Fruit fly (Drosophila melanogaster) whole organism, pupa: ENCODE measurements around the gene CNMaR.

Experiments
- CG10348 ChIP-seq: fragments of 200-800 bp; sonication (Bioruptor generic); IDR thresholded peaks from 2 replicates; pipeline ENCODE4 v1.3.6; 2022; ENCODE audit warnings: missing biosample characterization, missing genetic modification characterization
- CG12605 ChIP-seq: fragments of 200-800 bp; sonication (Bioruptor generic); IDR thresholded peaks from 2 replicates; pipeline ENCODE4 v1.3.6; 2022; ENCODE audit warnings: missing biosample characterization, missing genetic modification characterization
- CG13204 ChIP-seq: fragments of 200-800 bp; sonication (Bioruptor generic); optimal IDR thresholded peaks from 2 replicates; lab custom pipeline; 2018; ENCODE audit warnings: missing biosample characterization, mild to moderate bottlenecking, missing genetic modification characterization, moderate library complexity
- CG14655 ChIP-seq: fragments of 200-800 bp; sonication (Bioruptor generic); optimal IDR thresholded peaks from 3 replicates; lab custom pipeline; 2017; ENCODE audit warnings: mild to moderate bottlenecking, missing biosample characterization, missing genetic modification reagents, missing genetic modification characterization
- CG15710 ChIP-seq: fragments of 200-800 bp; sonication (Bioruptor generic); optimal IDR thresholded peaks from 2 replicates; lab custom pipeline; 2018; ENCODE audit warnings: missing biosample characterization, mild to moderate bottlenecking, missing genetic modification characterization, moderate library complexity
- CG17806 ChIP-seq: fragments of 200-800 bp; sonication (Bioruptor generic); optimal IDR thresholded peaks from 2 replicates; lab custom pipeline; 2018; ENCODE audit warnings: missing biosample characterization, mild to moderate bottlenecking, missing genetic modification characterization, moderate library complexity
- CG32121 ChIP-seq: fragments of 200-800 bp; sonication (Bioruptor generic); IDR thresholded peaks from 2 replicates; pipeline ENCODE4 v1.3.6; 2022; ENCODE audit warnings: missing biosample characterization, missing genetic modification characterization
- CG34367 ChIP-seq: fragments of 200-800 bp; sonication (Bioruptor generic); optimal IDR thresholded peaks from 2 replicates; lab custom pipeline; 2018; ENCODE audit warnings: missing biosample characterization, mild to moderate bottlenecking, missing genetic modification characterization
- CG4496 ChIP-seq: fragments of 200-800 bp; sonication (Bioruptor generic); IDR thresholded peaks from 3 replicates; pipeline ENCODE4 v1.3.6; 2022; ENCODE audit warnings: missing biosample characterization, missing genetic modification characterization
- CG8159 ChIP-seq: fragments of 200-800 bp; sonication (Bioruptor generic); optimal IDR thresholded peaks from 3 replicates; lab custom pipeline; 2018; ENCODE audit warnings: missing biosample characterization, mild to moderate bottlenecking, missing genetic modification characterization, moderate library complexity
- CG8301 ChIP-seq: fragments of 200-800 bp; sonication (Bioruptor generic); optimal IDR thresholded peaks from 2 replicates; lab custom pipeline; 2018; ENCODE audit warnings: missing biosample characterization, mild to moderate bottlenecking, missing genetic modification characterization
- CG9948 ChIP-seq: fragments of 200-800 bp; sonication (Bioruptor generic); optimal IDR thresholded peaks from 2 replicates; lab custom pipeline; 2018; ENCODE audit warnings: missing biosample characterization, mild to moderate bottlenecking, missing genetic modification characterization, moderate library complexity
- D1 ChIP-seq: fragments of 200-800 bp; sonication (Bioruptor generic); optimal IDR thresholded peaks from 2 replicates; lab custom pipeline; 2018; ENCODE audit warnings: missing biosample characterization, mild to moderate bottlenecking, missing genetic modification characterization, moderate library complexity
- EcR ChIP-seq: fragments of 200-800 bp; sonication (Bioruptor generic); optimal IDR thresholded peaks from 3 replicates; lab custom pipeline; 2019; ENCODE audit warnings: missing biosample characterization, missing genetic modification characterization, mild to moderate bottlenecking, moderate library complexity, missing genetic modification reagents
- Ets98B ChIP-seq: fragments of 200-800 bp; sonication (Bioruptor generic); IDR thresholded peaks from 2 replicates; pipeline ENCODE4 v1.3.6; 2022; ENCODE audit warnings: missing biosample characterization, missing genetic modification characterization
- Pif1A ChIP-seq: fragments of 200-800 bp; sonication (Bioruptor generic); optimal IDR thresholded peaks from 3 replicates; lab custom pipeline; 2016; ENCODE audit warnings: missing biosample characterization, missing genetic modification characterization
- Pif1B ChIP-seq: fragments of 200-800 bp; sonication (Bioruptor generic); optimal IDR thresholded peaks from 3 replicates; lab custom pipeline; 2016; ENCODE audit warnings: missing biosample characterization, missing genetic modification characterization
- Snoo ChIP-seq: fragments of 200-800 bp; sonication (Bioruptor generic); optimal IDR thresholded peaks from 3 replicates; lab custom pipeline; 2017; ENCODE audit warnings: missing biosample characterization, mild to moderate bottlenecking, missing genetic modification characterization, inconsistent platforms
- fd96Ca ChIP-seq: fragments of 200-800 bp; sonication (Bioruptor generic); IDR thresholded peaks from 3 replicates; pipeline ENCODE4 v1.3.6; 2022; ENCODE audit warnings: missing biosample characterization, missing genetic modification characterization
- gl ChIP-seq: fragments of 200-800 bp; sonication (Bioruptor generic); optimal IDR thresholded peaks from 2 replicates; lab custom pipeline; 2018; ENCODE audit warnings: missing biosample characterization, mild to moderate bottlenecking, missing genetic modification characterization
- rn ChIP-seq: fragments of 200-800 bp; sonication (Bioruptor generic); IDR thresholded peaks from 2 replicates; pipeline ENCODE4 v1.3.6; 2022; ENCODE audit warnings: missing biosample characterization, missing genetic modification characterization

Gene CNMaR

DNA sequence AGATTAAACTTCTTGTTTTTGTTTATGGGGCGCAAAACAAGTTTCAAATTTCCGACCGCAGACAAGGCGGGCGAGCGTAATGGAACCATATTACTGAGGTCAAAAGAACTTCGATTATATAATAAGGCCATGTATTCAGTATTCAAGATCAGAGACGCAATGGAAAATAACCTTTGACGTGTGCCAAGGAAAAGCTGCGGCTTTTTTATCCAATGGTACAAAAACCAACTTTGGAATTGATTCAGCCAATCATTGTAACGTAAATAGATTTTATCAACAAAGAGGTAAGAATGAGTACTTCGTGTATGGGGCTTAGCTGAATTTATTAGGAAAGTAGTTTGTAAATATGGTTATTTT is 53.6 kb downstream of the CNMaR start:
- TF ChIP-seq CG17806 (tag; lab: Kevin White, UChicago) (no peak), CG15710 (no peak), CG14655 (GFP tag; lab: Kevin White, UChicago) (no peak), fd96Ca (GFP tag; lab: Robert Waterston, UW) (no peak), gl (tag; lab: Kevin White, UChicago) (no peak)

DNA sequence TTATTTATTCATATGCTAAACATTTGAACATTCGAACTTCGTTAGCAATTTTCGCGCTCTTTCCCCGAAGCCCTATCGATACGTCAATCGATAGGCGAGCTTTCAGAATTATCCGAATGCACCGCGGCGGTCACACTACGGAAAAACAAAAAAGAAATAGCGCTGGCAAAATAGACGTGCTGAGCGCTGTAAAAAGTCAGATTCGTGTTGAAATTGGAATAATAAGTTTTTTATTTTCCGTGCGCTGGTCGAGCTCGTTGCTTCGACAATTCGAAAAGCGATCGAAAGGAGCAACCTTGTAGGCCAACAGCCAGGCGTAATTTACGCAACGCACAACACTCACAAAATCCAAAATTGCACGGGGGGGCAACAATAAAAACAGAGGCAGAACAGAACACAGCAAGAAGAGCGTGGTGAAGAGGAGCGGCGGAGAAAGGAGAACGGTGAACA is 54.3 kb downstream of the CNMaR start, which contains the start of gene Ubc4:
Ubc4 (plus strand) TSS at position 144 of the 450 bp plus-strand sequence.
- TF ChIP-seq CG32121 (GFP tag; lab: Robert Waterston, UW): 0 out of 2 replicates have a peak, but pooled peaks have one; percentile 9
- peak; percentile 2 for TF ChIP-seq CG8159 (tag; lab: Kevin White, UChicago)
- no peak for TF ChIP-seq CG9948 (tag; lab: Kevin White, UChicago)
- TF ChIP-seq CG34367 (tag; lab: Kevin White, UChicago): no peak
- peak; percentile 39 for TF ChIP-seq Ets98B
- TF ChIP-seq CG17806 (tag; lab: Kevin White, UChicago): peak; percentile 8
- TF ChIP-seq CG8301 (tag; lab: Kevin White, UChicago): no peak
- no peak for TF ChIP-seq Pif1B (GFP tag; lab: Kevin White, UChicago)
- peak; percentile 7 for TF ChIP-seq CG15710
- peak; percentile 26 for TF ChIP-seq EcR
- TF ChIP-seq fd96Ca (GFP tag; lab: Robert Waterston, UW): no peak
- TF ChIP-seq rn (GFP tag; lab: Robert Waterston, UW): no peak
- TF ChIP-seq gl (tag; lab: Kevin White, UChicago): peak; percentile 40
- TF ChIP-seq CG4496 (GFP tag; lab: Robert Waterston, UW): peak; percentile 12; the same call in 1 of the 3 replicates
- peak; percentile 8 for TF ChIP-seq Snoo (tag; lab: Kevin White, UChicago)
- no peak for TF ChIP-seq CG13204 (GFP tag; lab: Kevin White, UChicago)
- TF ChIP-seq CG14655 (GFP tag; lab: Kevin White, UChicago): no peak
- no peak for TF ChIP-seq D1 (tag; lab: Kevin White, UChicago)
- TF ChIP-seq CG10348 (GFP tag; lab: Robert Waterston, UW): no peak
- no peak for TF ChIP-seq Pif1A (GFP tag; lab: Kevin White, UChicago)
- TF ChIP-seq CG12605: no peak
- TF ChIP-seq, all 21 proteins: peak for 9

DNA sequence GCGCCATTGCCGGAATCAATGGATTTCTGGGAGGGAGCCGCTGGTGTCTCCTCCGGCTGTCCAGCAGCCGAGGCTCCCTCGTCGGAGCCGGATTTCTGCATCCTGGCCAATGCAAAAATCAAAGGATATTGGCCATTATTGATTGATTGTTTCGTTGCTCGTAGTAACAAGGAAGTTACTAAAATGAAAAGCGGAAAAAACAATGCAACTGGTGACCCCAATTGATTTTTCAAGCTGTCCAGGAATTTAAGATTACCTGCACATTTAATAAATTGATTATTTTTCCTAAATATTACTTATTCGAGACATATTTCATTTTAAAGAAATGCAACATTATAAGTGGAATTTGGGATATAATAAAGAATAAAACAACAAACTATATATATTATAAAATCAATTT is 59.6 kb downstream of the CNMaR start, which contains the start of gene CG6761:
CG6761 (minus strand) TSS at position 101 of the 400 bp plus-strand sequence.
- no peak for TF ChIP-seq CG8159 (tag; lab: Kevin White, UChicago)

DNA sequence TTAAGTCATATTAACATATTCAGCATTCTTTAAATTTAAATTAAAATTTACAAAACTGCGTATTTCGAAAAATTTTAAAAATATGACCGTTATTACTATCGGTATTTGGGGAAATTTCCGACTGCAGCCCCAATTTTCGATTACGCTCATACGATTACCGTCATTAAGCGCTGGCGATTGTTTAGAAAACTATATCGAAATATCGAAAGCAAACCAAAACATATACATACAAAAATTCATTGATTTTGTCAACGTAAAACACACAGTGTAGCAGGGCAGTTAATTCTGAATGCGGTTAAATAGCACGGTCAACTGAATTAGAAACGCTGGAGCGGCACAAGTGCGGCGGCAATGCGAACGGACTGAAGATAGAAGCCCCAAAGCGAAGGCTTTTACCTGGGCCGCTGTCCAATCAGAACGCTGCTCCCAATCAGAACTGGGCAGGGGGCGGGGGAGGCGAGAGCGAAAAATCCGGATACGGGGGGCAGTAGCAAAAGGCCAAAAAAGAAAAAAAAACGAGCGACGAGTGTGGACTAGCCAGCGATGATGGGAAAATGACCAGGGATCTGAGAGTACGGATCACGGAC is 60.3 kb downstream of the CNMaR start, which contains the start of gene CG16711:
CG16711 (plus strand) TSS at position 170 of the 587 bp plus-strand sequence.
- no peak for TF ChIP-seq CG9948 (tag; lab: Kevin White, UChicago)
- TF ChIP-seq CG10348 (GFP tag; lab: Robert Waterston, UW): no peak
- no peak for TF ChIP-seq Ets98B
- TF ChIP-seq CG15710: no peak
- no peak for TF ChIP-seq CG34367 (tag; lab: Kevin White, UChicago)
- TF ChIP-seq CG14655 (GFP tag; lab: Kevin White, UChicago): no peak
- TF ChIP-seq Pif1B (GFP tag; lab: Kevin White, UChicago): no peak
- no peak for TF ChIP-seq CG12605
- TF ChIP-seq CG17806 (tag; lab: Kevin White, UChicago): no peak
- TF ChIP-seq CG32121 (GFP tag; lab: Robert Waterston, UW): no peak
- TF ChIP-seq EcR: no peak
- TF ChIP-seq Pif1A (GFP tag; lab: Kevin White, UChicago): no peak
- no peak for TF ChIP-seq fd96Ca (GFP tag; lab: Robert Waterston, UW)
- no peak for TF ChIP-seq CG13204 (GFP tag; lab: Kevin White, UChicago)
- no peak for TF ChIP-seq rn (GFP tag; lab: Robert Waterston, UW)

DNA sequence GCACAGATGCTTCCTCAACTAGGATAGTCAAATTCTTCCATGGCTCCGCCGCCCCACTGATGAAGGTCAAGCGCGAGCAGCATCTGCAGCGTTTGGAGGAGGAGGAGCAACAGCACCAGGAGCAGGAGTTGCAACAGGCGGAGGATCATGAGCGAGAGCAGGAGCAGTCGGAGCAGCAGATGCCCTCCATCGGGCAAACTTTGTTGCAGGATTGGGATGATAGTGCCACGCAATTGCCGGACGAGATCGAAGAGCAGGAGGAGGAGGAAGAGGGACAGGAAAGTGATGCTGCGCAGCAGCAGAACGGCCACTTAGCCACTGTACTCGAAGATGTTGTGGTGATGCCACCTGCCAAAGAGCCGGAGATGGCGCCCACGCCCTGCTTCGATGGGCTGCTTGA is 61.7 kb downstream of the CNMaR start:
- TF ChIP-seq CG17806 (tag; lab: Kevin White, UChicago): no peak
- no peak for TF ChIP-seq CG4496 (GFP tag; lab: Robert Waterston, UW)
- no peak for TF ChIP-seq CG10348 (GFP tag; lab: Robert Waterston, UW)
- no peak for TF ChIP-seq CG8301 (tag; lab: Kevin White, UChicago)
- TF ChIP-seq rn (GFP tag; lab: Robert Waterston, UW): no peak
- TF ChIP-seq EcR: no peak
- TF ChIP-seq fd96Ca (GFP tag; lab: Robert Waterston, UW): no peak
- no peak for TF ChIP-seq CG32121 (GFP tag; lab: Robert Waterston, UW)
- TF ChIP-seq D1 (tag; lab: Kevin White, UChicago): no peak
- TF ChIP-seq CG9948 (tag; lab: Kevin White, UChicago): no peak

dm6 chr3L:9708797-9709196 is 64.9 kb downstream of the CNMaR start:
- TF ChIP-seq CG15710 (no peak), CG9948 (tag; lab: Kevin White, UChicago) (no peak), CG32121 (GFP tag; lab: Robert Waterston, UW) (no peak), CG34367 (tag; lab: Kevin White, UChicago) (no peak), CG13204 (GFP tag; lab: Kevin White, UChicago) (no peak), EcR (no peak), Pif1B (GFP tag; lab: Kevin White, UChicago) (no peak), CG8301 (tag; lab: Kevin White, UChicago) (no peak)
